Worm (Caenorhabditis elegans) whole organism, L3 larva: ENCODE results near the gene C25E10.12.
A peak's percentile ranks its signal among the peaks of the same experiment; 100 is the strongest.

Experiments
- ZK546.5 ChIP-seq: sonication (generic microtip); optimal IDR thresholded peaks from 2 replicates; lab custom pipeline; 2017; ENCODE audit warnings: missing biosample characterization, missing genetic modification characterization
- aly-2 ChIP-seq: fragments of 150-350 bp; optimal IDR thresholded peaks from 2 replicates; lab custom pipeline; 2014; ENCODE audit warnings: missing biosample characterization, missing genetic modification characterization
- ama-1 ChIP-seq: fragments of 150-350 bp; optimal IDR thresholded peaks from 2 replicates; lab custom pipeline; 2018
- ceh-16 ChIP-seq: sonication (generic microtip); optimal IDR thresholded peaks from 2 replicates; lab custom pipeline; 2017; ENCODE audit warnings: missing biosample characterization, missing genetic modification characterization
- ceh-28 ChIP-seq: fragments of 150-350 bp; optimal IDR thresholded peaks from 2 replicates; lab custom pipeline; 2014; ENCODE audit warnings: missing biosample characterization, missing genetic modification reagents, missing genetic modification characterization
- ceh-82 ChIP-seq: fragments of 150-350 bp; optimal IDR thresholded peaks from 2 replicates; lab custom pipeline; 2014; ENCODE audit warnings: missing biosample characterization, missing genetic modification characterization
- ceh-9 ChIP-seq: sonication (generic microtip); optimal IDR thresholded peaks from 2 replicates; lab custom pipeline; 2018; ENCODE audit warnings: missing biosample characterization, missing genetic modification characterization
- daf-12 ChIP-seq: fragments of 150-350 bp; optimal IDR thresholded peaks from 2 replicates; lab custom pipeline; 2014; ENCODE audit warnings: missing biosample characterization, missing genetic modification reagents, missing genetic modification characterization
- egl-27 ChIP-seq: sonication (generic microtip); optimal IDR thresholded peaks from 4 replicates; lab custom pipeline; 2017; ENCODE audit warnings: missing biosample characterization, missing genetic modification reagents, missing genetic modification characterization
- egl-5 ChIP-seq: fragments of 150-350 bp; optimal IDR thresholded peaks from 2 replicates; lab custom pipeline; 2017; ENCODE audit warnings: missing biosample characterization, missing genetic modification reagents, missing genetic modification characterization, inconsistent platforms
- elt-1 ChIP-seq: fragments of 150-350 bp; optimal IDR thresholded peaks from 2 replicates; lab custom pipeline; 2014; ENCODE audit warnings: missing biosample characterization, missing genetic modification characterization
- elt-2 ChIP-seq: sonication (generic microtip); optimal IDR thresholded peaks from 2 replicates; lab custom pipeline; 2016; ENCODE audit warnings: missing genetic modification reagents, mild to moderate bottlenecking, missing genetic modification characterization, missing compliant biosample characterization
- elt-3 ChIP-seq, 3 experiments: fragments of 150-350 bp in 1 of 3; sonication (generic microtip) in 2 of 3; optimal IDR thresholded peaks; 2 replicates in 2 of 3; 4 replicates in 1 of 3; lab custom pipeline; 2014 to 2017; ENCODE audit warnings: missing biosample characterization in 3 of 3, missing genetic modification characterization in 3 of 3
- eor-1 ChIP-seq, 2 experiments: fragments of 150-350 bp; optimal IDR thresholded peaks; 2 replicates each; lab custom pipeline; 2014 to 2018; ENCODE audit warnings: missing biosample characterization in 2 of 2, missing genetic modification characterization in 2 of 2
- fkh-10 ChIP-seq: sonication (generic microtip); optimal IDR thresholded peaks from 2 replicates; lab custom pipeline; 2017; ENCODE audit warnings: missing biosample characterization, missing genetic modification reagents, missing genetic modification characterization
- fkh-2 ChIP-seq: fragments of 150-350 bp; optimal IDR thresholded peaks from 2 replicates; lab custom pipeline; 2014; ENCODE audit warnings: missing biosample characterization, missing genetic modification reagents, missing genetic modification characterization
- fos-1 ChIP-seq: fragments of 150-350 bp; optimal IDR thresholded peaks from 2 replicates; lab custom pipeline; 2014; ENCODE audit warnings: missing biosample characterization, missing genetic modification characterization
- hmg-11 ChIP-seq: sonication (generic microtip); optimal IDR thresholded peaks from 2 replicates; lab custom pipeline; 2016; ENCODE audit warnings: missing genetic modification characterization, missing compliant biosample characterization
- jun-1 ChIP-seq: fragments of 150-350 bp; optimal IDR thresholded peaks from 2 replicates; lab custom pipeline; 2014; ENCODE audit warnings: missing biosample characterization, missing genetic modification reagents, missing genetic modification characterization
- lin-15B ChIP-seq: fragments of 150-350 bp; optimal IDR thresholded peaks from 2 replicates; lab custom pipeline; 2014; ENCODE audit warnings: missing biosample characterization, missing genetic modification characterization
- lin-39 ChIP-seq: fragments of 150-350 bp; optimal IDR thresholded peaks from 2 replicates; lab custom pipeline; 2018; ENCODE audit warnings: missing biosample characterization, missing genetic modification reagents, missing genetic modification characterization
- lsy-12 ChIP-seq: sonication (generic microtip); optimal IDR thresholded peaks from 2 replicates; lab custom pipeline; 2016; ENCODE audit warnings: mild to moderate bottlenecking, missing genetic modification characterization, missing compliant biosample characterization
- mdl-1 ChIP-seq: fragments of 150-350 bp; optimal IDR thresholded peaks from 2 replicates; lab custom pipeline; 2014; ENCODE audit warnings: missing biosample characterization, missing genetic modification characterization
- nfya-1 ChIP-seq: sonication (generic microtip); optimal IDR thresholded peaks from 2 replicates; lab custom pipeline; 2017; ENCODE audit warnings: missing genetic modification characterization, mild to moderate bottlenecking, missing compliant biosample characterization, antibody characterized with exemption, moderate library complexity; ENCODE audit not compliant: insufficient read depth
- nhr-11 ChIP-seq: fragments of 150-350 bp; optimal IDR thresholded peaks from 2 replicates; lab custom pipeline; 2014; ENCODE audit warnings: missing biosample characterization, missing genetic modification characterization
- nhr-12 ChIP-seq: fragments of 150-350 bp; optimal IDR thresholded peaks from 2 replicates; lab custom pipeline; 2014; ENCODE audit warnings: missing biosample characterization, missing genetic modification characterization
- nhr-23 ChIP-seq: fragments of 150-350 bp; optimal IDR thresholded peaks from 2 replicates; lab custom pipeline; 2014; ENCODE audit warnings: missing biosample characterization, missing genetic modification reagents, missing genetic modification characterization
- nhr-237 ChIP-seq: fragments of 150-350 bp; optimal IDR thresholded peaks from 2 replicates; lab custom pipeline; 2014; ENCODE audit warnings: missing biosample characterization, missing genetic modification characterization
- nhr-25 ChIP-seq: sonication (generic microtip); optimal IDR thresholded peaks from 2 replicates; lab custom pipeline; 2017; ENCODE audit warnings: missing biosample characterization, missing genetic modification characterization
- nhr-28 ChIP-seq: fragments of 150-350 bp; optimal IDR thresholded peaks from 2 replicates; lab custom pipeline; 2014; ENCODE audit warnings: missing biosample characterization, missing genetic modification characterization
- nhr-43 ChIP-seq: sonication (generic microtip); optimal IDR thresholded peaks from 2 replicates; lab custom pipeline; 2016; ENCODE audit warnings: mild to moderate bottlenecking, missing genetic modification characterization, missing compliant biosample characterization; ENCODE audit not compliant: poor library complexity, severe bottlenecking
- nhr-67 ChIP-seq: fragments of 150-350 bp; optimal IDR thresholded peaks from 2 replicates; lab custom pipeline; 2014; ENCODE audit warnings: missing biosample characterization, missing genetic modification characterization
- nhr-76 ChIP-seq: fragments of 150-350 bp; sonication (generic microtip); optimal IDR thresholded peaks from 5 replicates; lab custom pipeline; 2014; ENCODE audit warnings: missing biosample characterization, missing genetic modification characterization
- nhr-77 ChIP-seq: fragments of 150-350 bp; optimal IDR thresholded peaks from 2 replicates; lab custom pipeline; 2014; ENCODE audit warnings: missing biosample characterization, missing genetic modification characterization
- pha-4 ChIP-seq: fragments of 150-350 bp; optimal IDR thresholded peaks from 2 replicates; lab custom pipeline; 2014; ENCODE audit warnings: missing biosample characterization, missing genetic modification reagents, missing genetic modification characterization
- pqm-1 ChIP-seq: fragments of 150-350 bp; optimal IDR thresholded peaks from 2 replicates; lab custom pipeline; 2017; ENCODE audit warnings: missing biosample characterization, missing genetic modification characterization, inconsistent platforms
- sea-2 ChIP-seq: fragments of 150-350 bp; sonication (generic microtip); optimal IDR thresholded peaks from 4 replicates; lab custom pipeline; 2014; ENCODE audit warnings: missing biosample characterization, missing genetic modification reagents, missing genetic modification characterization
- skn-1 ChIP-seq: fragments of 150-350 bp; optimal IDR thresholded peaks from 2 replicates; lab custom pipeline; 2014; ENCODE audit warnings: missing biosample characterization, missing genetic modification characterization
- snpc-4 ChIP-seq: fragments of 150-350 bp; optimal IDR thresholded peaks from 2 replicates; lab custom pipeline; 2014; ENCODE audit warnings: missing biosample characterization, missing genetic modification characterization
- tbx-2 ChIP-seq: sonication (generic microtip); optimal IDR thresholded peaks from 2 replicates; lab custom pipeline; 2016; ENCODE audit warnings: mild to moderate bottlenecking, missing genetic modification characterization, missing compliant biosample characterization
- unc-39 ChIP-seq: sonication (generic microtip); optimal IDR thresholded peaks from 4 replicates; lab custom pipeline; 2017; ENCODE audit warnings: missing biosample characterization, missing genetic modification characterization
- unc-62 ChIP-seq: fragments of 150-350 bp; sonication (generic microtip); optimal IDR thresholded peaks from 4 replicates; lab custom pipeline; 2014; ENCODE audit warnings: missing biosample characterization, missing genetic modification reagents, missing genetic modification characterization
- zag-1 ChIP-seq: fragments of 150-350 bp; optimal IDR thresholded peaks from 2 replicates; lab custom pipeline; 2014; ENCODE audit warnings: missing biosample characterization, missing genetic modification characterization
- ztf-11 ChIP-seq: fragments of 150-350 bp; optimal IDR thresholded peaks from 2 replicates; lab custom pipeline; 2014; ENCODE audit warnings: missing biosample characterization, missing genetic modification characterization
- ztf-4 ChIP-seq: fragments of 150-350 bp; optimal IDR thresholded peaks from 2 replicates; lab custom pipeline; 2014; ENCODE audit warnings: missing biosample characterization, missing genetic modification characterization

Gene C25E10.12

DNA sequence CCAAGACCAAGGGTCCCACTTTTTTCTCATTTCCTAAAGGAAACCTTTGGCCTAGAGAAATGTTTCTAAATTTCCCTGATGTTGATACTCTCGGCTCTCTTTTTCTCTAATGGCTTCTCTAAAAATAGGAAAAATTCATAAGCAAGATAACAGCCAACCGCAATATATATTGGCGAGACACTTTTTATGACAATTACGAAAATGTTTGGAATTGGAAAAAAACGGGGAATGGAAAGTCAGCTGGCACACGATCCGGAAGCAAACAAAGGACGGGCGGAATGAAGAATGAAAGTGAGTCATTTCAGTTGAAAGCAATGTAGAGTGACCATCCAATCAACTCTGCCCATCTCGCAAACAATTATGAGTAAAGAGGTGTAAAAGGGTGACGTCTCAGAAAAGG lies 19.2 kb upstream of the C25E10.12 start:
- TF ChIP-seq nhr-237 (tag; lab: Kevin White, UChicago): no peak
- no peak for TF ChIP-seq lin-15B
- TF ChIP-seq aly-2 (tag; lab: Kevin White, UChicago): no peak
- no peak for TF ChIP-seq ztf-4
- TF ChIP-seq nhr-28 (tag; lab: Kevin White, UChicago): no peak
- no peak for TF ChIP-seq nhr-76 (tag; lab: Kevin White, UChicago)
- peak; percentile 75 for TF ChIP-seq pha-4
- TF ChIP-seq lsy-12: no peak
- TF ChIP-seq ceh-82 (tag; lab: Kevin White, UChicago): no peak
- TF ChIP-seq nhr-77 (tag; lab: Kevin White, UChicago): no peak
- no peak for TF ChIP-seq ama-1
- peak; percentile 80 for TF ChIP-seq pqm-1
- no peak for TF ChIP-seq nhr-23
- TF ChIP-seq elt-2 (tag; lab: Kevin White, UChicago): peak; percentile 67
- no peak for TF ChIP-seq sea-2 (GFP tag; lab: Kevin White, UChicago)
- no peak for TF ChIP-seq egl-5 (tag; lab: Kevin White, UChicago)
- no peak for TF ChIP-seq elt-1 (tag; lab: Kevin White, UChicago)
- no peak for TF ChIP-seq ZK546.5 (tag; lab: Kevin White, UChicago)
- no peak for TF ChIP-seq ceh-9 (tag; lab: Kevin White, UChicago)
- TF ChIP-seq tbx-2: no peak
- no peak for TF ChIP-seq nhr-11 (tag; lab: Kevin White, UChicago)
- peak; percentile 38 for TF ChIP-seq nfya-1 (tag; lab: Kevin White, UChicago)
- no peak for TF ChIP-seq elt-3 (tag; optimal IDR thresholded peaks at IDR 0.05; lab: Kevin White, UChicago)
- no peak for TF ChIP-seq nhr-12 (tag; lab: Kevin White, UChicago)
- TF ChIP-seq jun-1 (tag; lab: Kevin White, UChicago): peak; percentile 2
- no peak for TF ChIP-seq lin-39
- no peak for TF ChIP-seq ceh-16 (tag; lab: Kevin White, UChicago)
- TF ChIP-seq fkh-10 (GFP tag; lab: Kevin White, UChicago): no peak
- no peak for TF ChIP-seq zag-1 (tag; lab: Kevin White, UChicago)
- TF ChIP-seq eor-1 (tag; optimal IDR thresholded peaks at IDR 0.05; lab: Kevin White, UChicago): no peak
- TF ChIP-seq ceh-28: no peak
- no peak for TF ChIP-seq ztf-11 (tag; lab: Kevin White, UChicago)
- TF ChIP-seq snpc-4 (tag; lab: Kevin White, UChicago): no peak
- no peak for TF ChIP-seq fos-1 (tag; lab: Kevin White, UChicago)

DNA sequence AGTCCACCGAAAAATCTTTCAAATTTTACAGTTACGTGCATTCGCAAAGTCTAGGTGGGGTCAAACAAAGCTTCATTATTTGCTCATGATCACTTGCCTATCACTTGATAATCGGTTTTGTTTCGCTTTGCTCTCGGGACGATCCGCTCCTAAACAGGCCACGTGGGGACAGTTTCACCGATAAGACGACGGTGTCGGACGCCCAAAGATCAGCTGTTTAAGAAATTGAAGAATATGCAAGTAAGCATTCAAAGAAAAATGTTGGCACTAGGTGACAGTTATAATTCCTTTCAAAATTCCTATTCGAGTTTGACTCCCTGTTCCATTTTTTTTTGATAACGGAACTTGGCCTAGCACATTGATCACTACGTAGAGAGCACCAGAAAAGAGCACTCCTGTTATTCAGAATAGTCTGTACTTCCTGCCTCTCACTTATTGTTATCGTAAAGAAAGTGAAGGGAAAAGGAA lies 17.8 kb upstream of the C25E10.12 start:
- TF ChIP-seq fkh-2 (no peak), elt-2 (tag; lab: Kevin White, UChicago) (peak; percentile 99), pqm-1 (peak; percentile 93), nhr-43 (no peak), pha-4 (peak; percentile 62), mdl-1 (tag; lab: Kevin White, UChicago) (no peak), jun-1 (tag; lab: Kevin White, UChicago) (peak; percentile 68)

DNA sequence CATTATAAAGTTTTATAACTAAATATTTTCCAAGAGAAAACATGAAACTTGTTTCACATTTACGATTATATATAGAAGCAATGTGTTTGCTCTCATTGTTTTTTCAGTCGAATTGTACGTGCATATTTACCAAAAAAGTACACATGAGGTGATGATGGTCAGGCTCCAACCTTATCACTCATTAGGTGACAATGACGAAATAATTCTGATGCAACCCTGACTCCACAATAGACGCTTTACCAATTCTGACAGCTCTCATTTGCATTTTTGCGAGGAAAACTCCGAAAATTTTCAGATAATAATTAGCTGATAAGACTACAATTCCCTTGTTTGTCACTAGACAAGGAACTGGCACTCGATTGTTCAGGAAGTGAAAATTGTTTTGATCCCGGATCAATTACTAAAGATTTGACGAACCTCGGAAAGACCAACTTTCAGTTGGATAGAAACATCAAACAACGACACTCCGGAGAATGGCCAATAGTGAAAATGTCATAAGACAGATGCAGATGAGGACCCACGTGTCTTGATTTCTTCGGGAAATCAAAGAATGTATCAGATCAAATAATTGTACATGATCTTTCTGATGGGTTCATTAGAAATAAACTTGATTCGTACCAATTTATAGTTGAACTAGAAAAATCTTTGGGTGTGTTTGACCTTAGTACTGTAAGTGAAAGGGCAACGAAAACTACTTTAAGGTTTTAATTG lies 16.7 kb upstream of the C25E10.12 start:
- TF ChIP-seq nhr-77 (tag; lab: Kevin White, UChicago) (no peak), lin-39 (no peak), ceh-28 (no peak), nhr-76 (tag; lab: Kevin White, UChicago) (no peak), hmg-11 (tag; lab: Kevin White, UChicago) (no peak), mdl-1 (tag; lab: Kevin White, UChicago) (no peak), elt-1 (tag; lab: Kevin White, UChicago) (no peak), nhr-11 (tag; lab: Kevin White, UChicago) (no peak), fos-1 (tag; lab: Kevin White, UChicago) (no peak), ZK546.5 (tag; lab: Kevin White, UChicago) (no peak), nhr-12 (tag; lab: Kevin White, UChicago) (no peak), lin-15B (no peak), ztf-11 (tag; lab: Kevin White, UChicago) (no peak), fkh-2 (no peak), elt-2 (tag; lab: Kevin White, UChicago) (peak; percentile 95), nhr-23 (no peak), tbx-2 (no peak), nhr-25 (tag; lab: Kevin White, UChicago) (peak; percentile 1), fkh-10 (GFP tag; lab: Kevin White, UChicago) (no peak), lsy-12 (no peak), snpc-4 (tag; lab: Kevin White, UChicago) (no peak), daf-12 (tag; lab: Kevin White, UChicago) (no peak), nhr-67 (tag; lab: Kevin White, UChicago) (no peak), nhr-28 (tag; lab: Kevin White, UChicago) (no peak), sea-2 (GFP tag; lab: Kevin White, UChicago) (no peak), unc-39 (no peak), nfya-1 (tag; lab: Kevin White, UChicago) (peak; percentile 3), egl-27 (tag; lab: Kevin White, UChicago) (no peak), jun-1 (tag; lab: Kevin White, UChicago) (peak; percentile 8), pha-4 (no peak), ztf-4 (no peak), unc-62 (GFP tag; lab: Kevin White, UChicago) (no peak), aly-2 (tag; lab: Kevin White, UChicago) (no peak), elt-3 (tag; optimal IDR thresholded peaks at IDR 0.05; lab: Kevin White, UChicago) (no peak), skn-1 (peak; percentile 43)
